Fruit fly (Drosophila melanogaster) whole organism, embryonic: ENCODE results near the gene gb.

Experiments
- ATbp ChIP-seq: fragments of 200-800 bp; sonication (Bioruptor generic); optimal IDR thresholded peaks from 2 replicates; lab custom pipeline; 2017; ENCODE audit warnings: missing biosample characterization, mild to moderate bottlenecking, missing genetic modification characterization, missing genetic modification reagents
- Abd-B ChIP-seq: fragments of 200-800 bp; sonication (Bioruptor generic); optimal IDR thresholded peaks from 2 replicates; lab custom pipeline; 2018; ENCODE audit warnings: missing biosample characterization, mild to moderate bottlenecking, missing genetic modification characterization, moderate library complexity
- Bgb ChIP-seq: fragments of 200-800 bp; sonication (Bioruptor generic); IDR thresholded peaks from 2 replicates; pipeline ENCODE4 v1.3.6; 2022; ENCODE audit warnings: missing biosample characterization, missing genetic modification characterization; ENCODE audit not compliant: partially characterized antibody
- Blimp-1 ChIP-seq: fragments of 200-800 bp; sonication (Bioruptor generic); optimal IDR thresholded peaks from 3 replicates; lab custom pipeline; 2018; ENCODE audit warnings: missing biosample characterization, missing genetic modification characterization, mild to moderate bottlenecking, moderate library complexity, missing genetic modification reagents
- CG10147 ChIP-seq: fragments of 200-800 bp; sonication (Bioruptor generic); optimal IDR thresholded peaks from 2 replicates; lab custom pipeline; 2019; ENCODE audit warnings: missing biosample characterization, mild to moderate bottlenecking, missing genetic modification characterization, moderate library complexity
- CG10209 ChIP-seq: fragments of 200-800 bp; sonication (Bioruptor generic); optimal IDR thresholded peaks from 3 replicates; lab custom pipeline; 2017; ENCODE audit warnings: missing biosample characterization, mild to moderate bottlenecking, missing genetic modification characterization, missing genetic modification reagents
- CG10321 ChIP-seq: fragments of 200-800 bp; sonication (Bioruptor generic); IDR thresholded peaks from 2 replicates; pipeline ENCODE4 v1.3.6; 2022; ENCODE audit warnings: missing biosample characterization, missing genetic modification characterization
- CG10543 ChIP-seq: fragments of 200-800 bp; sonication (Bioruptor generic); optimal IDR thresholded peaks from 3 replicates; lab custom pipeline; 2017; ENCODE audit warnings: missing biosample characterization, mild to moderate bottlenecking, missing genetic modification characterization, moderate library complexity
- CG10654 ChIP-seq: fragments of 200-800 bp; sonication (Bioruptor generic); optimal IDR thresholded peaks from 2 replicates; lab custom pipeline; 2016; ENCODE audit warnings: missing biosample characterization, missing genetic modification characterization
- CG11504 ChIP-seq: fragments of 200-800 bp; sonication (Bioruptor generic); optimal IDR thresholded peaks from 3 replicates; lab custom pipeline; 2019; ENCODE audit warnings: missing biosample characterization, mild to moderate bottlenecking, missing genetic modification characterization, moderate library complexity
- CG11695 ChIP-seq: fragments of 200-800 bp; sonication (Bioruptor generic); IDR thresholded peaks from 3 replicates; pipeline ENCODE4 v1.3.6; 2022; ENCODE audit warnings: missing biosample characterization, missing genetic modification characterization
- CG12769 ChIP-seq: fragments of 200-800 bp; sonication (Bioruptor generic); optimal IDR thresholded peaks from 2 replicates; lab custom pipeline; 2019; ENCODE audit warnings: missing biosample characterization, mild to moderate bottlenecking, missing genetic modification characterization, moderate library complexity
- CG13894 ChIP-seq: fragments of 200-800 bp; sonication (Bioruptor generic); optimal IDR thresholded peaks from 3 replicates; lab custom pipeline; 2018; ENCODE audit warnings: missing biosample characterization, mild to moderate bottlenecking, missing genetic modification characterization, moderate library complexity
- CG1603 ChIP-seq: fragments of 200-800 bp; sonication (Bioruptor generic); optimal IDR thresholded peaks from 2 replicates; lab custom pipeline; 2019; ENCODE audit warnings: missing biosample characterization, mild to moderate bottlenecking, missing genetic modification characterization, moderate library complexity
- CG17359 ChIP-seq: fragments of 200-800 bp; sonication (Bioruptor generic); optimal IDR thresholded peaks from 3 replicates; lab custom pipeline; 2018; ENCODE audit warnings: missing biosample characterization, mild to moderate bottlenecking, missing genetic modification characterization, moderate library complexity
- CG30403 ChIP-seq: fragments of 200-800 bp; sonication (Bioruptor generic); optimal IDR thresholded peaks from 3 replicates; lab custom pipeline; 2016; ENCODE audit warnings: missing biosample characterization, missing genetic modification characterization
- CG34376 ChIP-seq: fragments of 200-800 bp; sonication (Bioruptor generic); optimal IDR thresholded peaks from 2 replicates; lab custom pipeline; 2018; ENCODE audit warnings: missing biosample characterization, mild to moderate bottlenecking, missing genetic modification characterization
- CG4328 ChIP-seq: fragments of 200-800 bp; sonication (Bioruptor generic); optimal IDR thresholded peaks from 3 replicates; lab custom pipeline; 2017; ENCODE audit warnings: missing biosample characterization, missing genetic modification reagents, missing genetic modification characterization
- CG5245 ChIP-seq: fragments of 200-800 bp; sonication (Bioruptor generic); optimal IDR thresholded peaks from 3 replicates; lab custom pipeline; 2016; ENCODE audit warnings: missing biosample characterization, missing genetic modification characterization
- CG6689 ChIP-seq: fragments of 200-800 bp; sonication (Bioruptor generic); IDR thresholded peaks from 2 replicates; pipeline ENCODE4 v1.3.6; 2022; ENCODE audit warnings: missing biosample characterization, missing genetic modification characterization
- CG8388 ChIP-seq: fragments of 200-800 bp; sonication (Bioruptor generic); optimal IDR thresholded peaks from 2 replicates; lab custom pipeline; 2019; ENCODE audit warnings: missing biosample characterization, mild to moderate bottlenecking, missing genetic modification characterization, moderate library complexity
- CG8478 ChIP-seq: fragments of >200 bp; optimal IDR thresholded peaks from 2 replicates; lab custom pipeline; 2018
- Deaf1 ChIP-seq: fragments of 200-800 bp; optimal IDR thresholded peaks from 3 replicates; lab custom pipeline; 2019; ENCODE audit warnings: missing biosample characterization, mild to moderate bottlenecking, missing genetic modification characterization, moderate library complexity
- Doc3 ChIP-seq: fragments of 200-800 bp; sonication (Bioruptor generic); IDR thresholded peaks from 3 replicates; pipeline ENCODE4 v1.3.6; 2022; ENCODE audit warnings: missing biosample characterization, missing genetic modification characterization; ENCODE audit not compliant: partially characterized antibody
- HLH3B ChIP-seq: fragments of 200-800 bp; sonication (Bioruptor generic); IDR thresholded peaks from 2 replicates; pipeline ENCODE4 v1.3.6; 2022; ENCODE audit warnings: missing biosample characterization, missing genetic modification characterization
- Hr78 ChIP-seq, 2 experiments: fragments of 200-800 bp in 1 of 2; fragments of >200 bp in 1 of 2; sonication (Bioruptor generic) in 1 of 2; optimal IDR thresholded peaks; 2 replicates each; lab custom pipeline; 2017 to 2019; ENCODE audit warnings: missing biosample characterization in 2 of 2, missing genetic modification characterization in 2 of 2, mild to moderate bottlenecking in 1 of 2, moderate library complexity in 1 of 2
- MBD-R2 ChIP-seq: fragments of 200-800 bp; sonication (Bioruptor generic); IDR thresholded peaks from 2 replicates; pipeline ENCODE4 v1.3.6; 2022; ENCODE audit warnings: missing biosample characterization, missing genetic modification characterization
- Opbp ChIP-seq: fragments of 200-800 bp; sonication (Bioruptor generic); IDR thresholded peaks from 3 replicates; pipeline ENCODE4 v1.3.6; 2022; ENCODE audit warnings: missing biosample characterization, missing genetic modification characterization; ENCODE audit not compliant: partially characterized antibody
- Six4 ChIP-seq: fragments of 200-800 bp; sonication (Bioruptor generic); optimal IDR thresholded peaks from 2 replicates; lab custom pipeline; 2016; ENCODE audit warnings: missing biosample characterization, missing genetic modification characterization
- Sox100B ChIP-seq: fragments of 200-800 bp; sonication (Bioruptor generic); optimal IDR thresholded peaks from 3 replicates; lab custom pipeline; 2018; ENCODE audit warnings: missing biosample characterization, mild to moderate bottlenecking, missing genetic modification characterization
- Trl ChIP-seq, 3 experiments: fragments of >200 bp in 2 of 3; fragments of 200-800 bp in 1 of 3; sonication (Bioruptor generic) in 1 of 3; optimal IDR thresholded peaks; 2 replicates in 1 of 3; 3 replicates in 2 of 3; lab custom pipeline; 2016 to 2017; ENCODE audit warnings: missing biosample characterization in 1 of 3, missing genetic modification characterization in 1 of 3
- amos ChIP-seq: fragments of 200-800 bp; sonication (Bioruptor generic); IDR thresholded peaks from 2 replicates; pipeline ENCODE4 v1.3.6; 2022; ENCODE audit warnings: missing biosample characterization, missing genetic modification characterization; ENCODE audit not compliant: partially characterized antibody
- grn ChIP-seq: fragments of 200-800 bp; sonication (Bioruptor generic); optimal IDR thresholded peaks from 3 replicates; lab custom pipeline; 2017; ENCODE audit warnings: missing biosample characterization, missing genetic modification characterization
- hbn ChIP-seq: fragments of 200-800 bp; sonication (Bioruptor generic); IDR thresholded peaks from 2 replicates; pipeline ENCODE4 v1.3.6; 2022; ENCODE audit warnings: missing biosample characterization, missing genetic modification characterization; ENCODE audit not compliant: partially characterized antibody
- lab ChIP-seq: fragments of 200-800 bp; sonication (Bioruptor generic); optimal IDR thresholded peaks from 3 replicates; lab custom pipeline; 2017; ENCODE audit warnings: missing biosample characterization, missing genetic modification characterization, mild to moderate bottlenecking, moderate library complexity, missing genetic modification reagents
- nom ChIP-seq: fragments of 200-800 bp; sonication (Bioruptor generic); optimal IDR thresholded peaks from 2 replicates; lab custom pipeline; 2017; ENCODE audit warnings: missing biosample characterization, missing genetic modification characterization, mild to moderate bottlenecking, moderate library complexity, missing genetic modification reagents
- oc ChIP-seq: fragments of 200-800 bp; sonication (Bioruptor generic); optimal IDR thresholded peaks from 2 replicates; lab custom pipeline; 2018; ENCODE audit warnings: missing biosample characterization, mild to moderate bottlenecking, missing genetic modification characterization, moderate library complexity
- repo ChIP-seq: fragments of 200-800 bp; sonication (Bioruptor generic); optimal IDR thresholded peaks from 2 replicates; lab custom pipeline; 2016; ENCODE audit warnings: missing biosample characterization, missing genetic modification characterization
- ro ChIP-seq: fragments of 200-800 bp; sonication (Bioruptor generic); IDR thresholded peaks from 2 replicates; pipeline ENCODE4 v1.3.6; 2022; ENCODE audit warnings: missing biosample characterization, missing genetic modification characterization
- sc ChIP-seq, 3 experiments: fragments of >200 bp in 2 of 3; fragments of 200-800 bp in 1 of 3; sonication (Bioruptor generic) in 1 of 3; optimal IDR thresholded peaks; 2 replicates in 2 of 3; 3 replicates in 1 of 3; lab custom pipeline; 2017; ENCODE audit warnings: mild to moderate bottlenecking in 1 of 3, missing biosample characterization in 1 of 3, missing genetic modification characterization in 1 of 3, missing genetic modification reagents in 1 of 3
- sens ChIP-seq: fragments of 200-800 bp; sonication (Bioruptor generic); peaks from one replicate; lab custom pipeline; 2016; ENCODE audit warnings: missing biosample characterization, missing genetic modification characterization
- trh ChIP-seq: fragments of 200-800 bp; sonication (Bioruptor generic); optimal IDR thresholded peaks from 2 replicates; lab custom pipeline; 2016; ENCODE audit warnings: missing biosample characterization, missing genetic modification characterization
- ttk ChIP-seq: fragments of 200-800 bp; sonication (Bioruptor generic); IDR thresholded peaks from 2 replicates; pipeline ENCODE4 v2.1.2; 2022; ENCODE audit warnings: missing biosample characterization, missing genetic modification characterization
- unpg ChIP-seq: fragments of 200-800 bp; sonication (Bioruptor generic); optimal IDR thresholded peaks from 3 replicates; lab custom pipeline; 2018; ENCODE audit warnings: missing biosample characterization, mild to moderate bottlenecking, missing genetic modification characterization, moderate library complexity
- usp ChIP-seq: fragments of >200 bp; optimal IDR thresholded peaks from 2 replicates; lab custom pipeline; 2017; ENCODE audit warnings: missing biosample characterization, missing genetic modification characterization
- vvl ChIP-seq: fragments of 200-800 bp; sonication (Bioruptor generic); IDR thresholded peaks from 2 replicates; pipeline ENCODE4 v1.3.6; 2022; ENCODE audit warnings: missing biosample characterization, missing genetic modification characterization

Gene gb

dm6 chr3R:27069810-27070625 lies 42.1 kb downstream of the gb start, which contains the start of gene spz (continued):
- peak; percentile 45 to 69 for TF ChIP-seq Trl (optimal IDR thresholded peaks at IDR 0.05; lab: Kevin White, UChicago)
- TF ChIP-seq Trl (GFP tag; optimal IDR thresholded peaks at IDR 0.05; lab: Kevin White, UChicago): no peak
- TF ChIP-seq CG10543 (GFP tag; lab: Kevin White, UChicago): peak; percentile 73
- peak in 1 of 2 experiments; percentile 4 for TF ChIP-seq Hr78 (GFP tag; optimal IDR thresholded peaks at IDR 0.05; lab: Kevin White, UChicago)
- TF ChIP-seq CG10147: no peak
- TF ChIP-seq MBD-R2: no peak
- peak; percentile 57 for TF ChIP-seq Deaf1 (tag; lab: Kevin White, UChicago)
- peak; percentile 2 for TF ChIP-seq nom
- TF ChIP-seq CG12769 (tag; lab: Kevin White, UChicago): peak; percentile 79
- TF ChIP-seq repo (GFP tag; lab: Kevin White, UChicago): peak; percentile 14
- TF ChIP-seq CG34376 (GFP tag; lab: Kevin White, UChicago): peak; percentile 22
- TF ChIP-seq CG17359: peak; percentile 50
- TF ChIP-seq vvl (GFP tag; lab: Robert Waterston, UW): peak; percentile 52
- peak; percentile 73 for TF ChIP-seq CG13894 (tag; lab: Kevin White, UChicago)
- peak; percentile 25; the same call in 1 of the 2 replicates for TF ChIP-seq ttk
- TF ChIP-seq Bgb (GFP tag; lab: Robert Waterston, UW): peak; percentile 25; the same call in 1 of the 2 replicates
- peak; percentile 21; the same call in 1 of the 2 replicates for TF ChIP-seq amos (GFP tag; lab: Robert Waterston, UW)
- peak; percentile 18 for TF ChIP-seq Six4 (GFP tag; lab: Kevin White, UChicago)
- TF ChIP-seq sc (optimal IDR thresholded peaks at IDR 0.05; lab: Kevin White, UChicago): no peak
- no peak for TF ChIP-seq sc (GFP tag; optimal IDR thresholded peaks at IDR 0.05; lab: Kevin White, UChicago)
- TF ChIP-seq Abd-B (GFP tag; lab: Kevin White, UChicago): peak; percentile 23
- TF ChIP-seq Opbp: no peak
- TF ChIP-seq CG8478: peak; percentile 74
- no peak for TF ChIP-seq CG10654 (GFP tag; lab: Kevin White, UChicago)
- no peak for TF ChIP-seq ro (GFP tag; lab: Robert Waterston, UW)
- TF ChIP-seq Blimp-1 (GFP tag; lab: Kevin White, UChicago): peak; percentile 81
- TF ChIP-seq CG6689 (GFP tag; lab: Robert Waterston, UW): 0 out of 2 replicates have a peak, but pooled peaks have one; percentile 26
- peak; percentile 85 for TF ChIP-seq CG10321 (GFP tag; lab: Robert Waterston, UW)
- TF ChIP-seq grn (GFP tag; lab: Kevin White, UChicago): peak; percentile 53
- TF ChIP-seq CG10209: peak; percentile 17
- TF ChIP-seq trh: no peak
- TF ChIP-seq Sox100B (GFP tag; lab: Kevin White, UChicago): peak; percentile 8
- peak; percentile 46 for TF ChIP-seq sens
- peak; percentile 14; the same call in 1 of the 2 replicates for TF ChIP-seq HLH3B
- TF ChIP-seq CG8388 (GFP tag; lab: Kevin White, UChicago): peak; percentile 18
- TF ChIP-seq lab (GFP tag; lab: Kevin White, UChicago): peak; percentile 28
- peak; percentile 54; the same call in 1 of the 3 replicates for TF ChIP-seq CG11695 (GFP tag; lab: Robert Waterston, UW)
- TF ChIP-seq ATbp (GFP tag; lab: Kevin White, UChicago): peak; percentile 37
- TF ChIP-seq usp (GFP tag; lab: Kevin White, UChicago): no peak
- TF ChIP-seq CG1603 (tag; lab: Kevin White, UChicago): peak; percentile 50
- peak; percentile 37 for TF ChIP-seq oc
- TF ChIP-seq unpg (GFP tag; lab: Kevin White, UChicago): peak; percentile 46
- 0 out of 3 replicates have a peak, but pooled peaks have one; percentile 28 for TF ChIP-seq Doc3 (GFP tag; lab: Robert Waterston, UW)
- TF ChIP-seq CG11504 (tag; lab: Kevin White, UChicago): peak; percentile 58
- TF ChIP-seq CG5245: no peak
- 0 out of 2 replicates have a peak, but pooled peaks have one; percentile 24 for TF ChIP-seq hbn (GFP tag; lab: Robert Waterston, UW)
- TF ChIP-seq CG4328 (GFP tag; lab: Kevin White, UChicago): no peak
- TF ChIP-seq CG30403: peak; percentile 39
